Fruit fly (Drosophila melanogaster) whole organism, adult: Measurements from ENCODE around the gene Axud1.

Source experiments
- CG11617 ChIP-seq: fragments of 200-800 bp; sonication (Bioruptor generic); optimal IDR thresholded peaks from 2 replicates; lab custom pipeline; 2017; ENCODE audit warnings: mild to moderate bottlenecking, missing biosample characterization, missing genetic modification reagents, missing genetic modification characterization
- CG1620 ChIP-seq: fragments of 200-800 bp; sonication (Bioruptor generic); optimal IDR thresholded peaks from 2 replicates; lab custom pipeline; 2016; ENCODE audit warnings: missing biosample characterization, missing genetic modification characterization
- CG5204 ChIP-seq: fragments of 200-800 bp; sonication (Bioruptor generic); optimal IDR thresholded peaks from 2 replicates; lab custom pipeline; 2016; ENCODE audit warnings: missing biosample characterization, missing genetic modification characterization
- Crg-1 ChIP-seq: fragments of 200-800 bp; sonication (Bioruptor generic); optimal IDR thresholded peaks from 2 replicates; lab custom pipeline; 2016; ENCODE audit warnings: missing biosample characterization, missing genetic modification characterization
- toe ChIP-seq: fragments of 200-800 bp; sonication (Bioruptor generic); optimal IDR thresholded peaks from 2 replicates; lab custom pipeline; 2016; ENCODE audit warnings: missing biosample characterization, missing genetic modification characterization

DNA sequence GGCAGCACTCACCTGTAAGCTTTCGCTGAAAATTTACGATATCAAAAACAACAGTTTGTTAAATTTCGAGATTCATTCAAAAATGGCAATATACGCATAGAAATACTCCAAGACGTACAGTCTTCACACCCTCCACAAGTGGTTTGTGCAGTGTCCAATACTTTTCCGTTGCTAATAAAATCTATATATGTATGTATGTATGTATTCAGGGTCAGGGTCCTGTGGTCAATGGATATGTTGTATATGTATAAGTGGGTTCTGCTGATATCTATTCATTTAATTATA, 11.2 kb downstream of the Axud1 start:
- TF ChIP-seq CG1620 (GFP tag; lab: Kevin White, UChicago) (no peak), CG11617 (GFP tag; lab: Kevin White, UChicago) (no peak), CG5204 (GFP tag; lab: Kevin White, UChicago) (no peak), toe (GFP tag; lab: Kevin White, UChicago) (no peak), Crg-1 (GFP tag; lab: Kevin White, UChicago) (no peak)
